Worm (Caenorhabditis elegans): ENCODE data around the gene Y27F2A.9.

ce11 chrII:3210365-3210764 is 18.9 kb upstream of the Y27F2A.9 start, which contains the start of gene ZC239.5:
- TF ChIP-seq nhr-10 (tag; optimal IDR thresholded peaks at IDR 0.05) (no peak), skn-1 (tag; optimal IDR thresholded peaks at IDR 0.05) (no peak), nhr-237 (tag; optimal IDR thresholded peaks at IDR 0.05) (no peak), ztf-11 (tag; optimal IDR thresholded peaks at IDR 0.05) (no peak), snpc-4 (tag; optimal IDR thresholded peaks at IDR 0.05) (no peak), nhr-12 (tag; optimal IDR thresholded peaks at IDR 0.05) (no peak), ceh-16 (tag; optimal IDR thresholded peaks at IDR 0.05) (no peak), unc-62 (GFP tag; optimal IDR thresholded peaks at IDR 0.05) (no peak), lin-39 (tag; optimal IDR thresholded peaks at IDR 0.05) (no peak)
